Fruit fly (Drosophila melanogaster): Measurements from ENCODE around the gene pigeon.
A peak's percentile ranks its signal among the peaks of the same experiment; 100 is the strongest.

pigeon gene

dm6 chr2L:19212401-19212800, 26.6 kb downstream of the pigeon start (continued):
- TF ChIP-seq CG1603 (tag; optimal IDR thresholded peaks at IDR 0.05) (no peak), CG3407 (GFP tag; optimal IDR thresholded peaks at IDR 0.05) (no peak), CG8478 (optimal IDR thresholded peaks at IDR 0.05) (no peak), Optix (GFP tag; IDR thresholded peaks at IDR 0.05) (no peak), Hsf (GFP tag; optimal IDR thresholded peaks at IDR 0.05) (peak; percentile 5), zfh2 (GFP tag; optimal IDR thresholded peaks at IDR 0.05) (no peak), CG10147 (GFP tag; optimal IDR thresholded peaks at IDR 0.05) (no peak), klu (GFP tag; IDR thresholded peaks at IDR 0.05) (0 out of 2 replicates have a peak, but pooled peaks have one; percentile 11), CG2678 (tag; optimal IDR thresholded peaks at IDR 0.05) (peak; percentile 1), Ets65A (GFP tag) (no peak), CG4282 (GFP tag; optimal IDR thresholded peaks at IDR 0.05) (no peak), CG18262 (tag; optimal IDR thresholded peaks at IDR 0.05) (no peak), Rfx (GFP tag; IDR thresholded peaks at IDR 0.05) (no peak), tup (GFP tag; optimal IDR thresholded peaks at IDR 0.05) (no peak), CG9932 (GFP tag; IDR thresholded peaks at IDR 0.05) (no peak), CG13775 (GFP tag; optimal IDR thresholded peaks at IDR 0.05) (no peak), Rx (GFP tag; IDR thresholded peaks at IDR 0.05) (no peak), inv (GFP tag; IDR thresholded peaks at IDR 0.05; ENCODE audit: partially characterized antibody) (no peak), dmrt11E (tag; optimal IDR thresholded peaks at IDR 0.05) (peak; percentile 51), CG8765 (GFP tag; IDR thresholded peaks at IDR 0.05) (no peak), Dbx (GFP tag; IDR thresholded peaks at IDR 0.05) (no peak), fd3F (GFP tag; optimal IDR thresholded peaks at IDR 0.05) (no peak), Kr (GFP tag; optimal IDR thresholded peaks at IDR 0.05) (no peak), bigmax (GFP tag; optimal IDR thresholded peaks at IDR 0.05) (no peak), Adf1 (GFP tag; IDR thresholded peaks at IDR 0.05) (no peak)

DNA sequence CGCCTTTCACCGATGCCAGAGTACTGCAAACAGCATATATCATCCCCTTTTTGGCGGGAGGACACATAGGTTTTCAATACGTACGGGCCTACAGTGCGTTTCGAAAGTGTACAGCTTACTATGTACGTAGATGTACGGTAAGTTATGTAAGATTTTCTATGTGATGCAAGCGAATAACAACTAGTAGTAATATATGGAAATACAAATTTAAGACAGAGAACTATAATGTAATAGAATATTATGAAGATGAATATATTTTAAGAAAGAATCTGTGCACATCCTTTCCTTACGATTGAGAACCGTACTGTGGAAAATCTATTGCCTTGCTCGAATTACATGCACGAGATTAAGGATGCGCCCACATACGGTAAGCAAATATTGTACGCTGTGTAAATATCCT, 32.1 kb downstream of the pigeon start:
- TF ChIP-seq row (GFP tag; IDR thresholded peaks at IDR 0.05) (0 out of 3 replicates have a peak, but pooled peaks have one; percentile 11), Med (GFP tag) (peak; percentile 32), Ets65A (GFP tag) (peak; percentile 69), CG3163 (GFP tag; optimal IDR thresholded peaks at IDR 0.05) (no peak), B-H1 (GFP tag; IDR thresholded peaks at IDR 0.05) (no peak), MBD-R2 (GFP tag; IDR thresholded peaks at IDR 0.05) (no peak), fd96Cb (tag; optimal IDR thresholded peaks at IDR 0.05) (no peak), CG8388 (GFP tag; optimal IDR thresholded peaks at IDR 0.05) (peak; percentile 85), CG18262 (tag; optimal IDR thresholded peaks at IDR 0.05) (peak; percentile 10), CG11695 (GFP tag; IDR thresholded peaks at IDR 0.05) (peak; percentile 49; the same call in 1 of the 3 replicates)

dm6 chr2L:19219473-19219872, 33.6 kb downstream of the pigeon start:
- TF ChIP-seq nmo (GFP tag; optimal IDR thresholded peaks at IDR 0.05) (peak; percentile 39), pb (GFP tag; optimal IDR thresholded peaks at IDR 0.05) (no peak), CG12391 (tag; optimal IDR thresholded peaks at IDR 0.05) (peak; percentile 45), crc (GFP tag; optimal IDR thresholded peaks at IDR 0.05) (no peak), Med (GFP tag) (peak; percentile 56), chn (GFP tag; optimal IDR thresholded peaks at IDR 0.05) (peak; percentile 23), CG10267 (tag; optimal IDR thresholded peaks at IDR 0.05) (peak; percentile 40), CG15696 (tag; optimal IDR thresholded peaks at IDR 0.05) (peak; percentile 66), shn (GFP tag; optimal IDR thresholded peaks at IDR 0.05) (no peak), kah (GFP tag; optimal IDR thresholded peaks at IDR 0.05) (peak; percentile 59), HLH4C (GFP tag; IDR thresholded peaks at IDR 0.05; ENCODE audit: partially characterized antibody) (0 out of 3 replicates have a peak, but pooled peaks have one; percentile 17), CG17361 (GFP tag; IDR thresholded peaks at IDR 0.05) (0 out of 3 replicates have a peak, but pooled peaks have one; percentile 11), CG12236 (GFP tag; optimal IDR thresholded peaks at IDR 0.05) (peak; percentile 16), Asciz (GFP tag; optimal IDR thresholded peaks at IDR 0.05) (no peak), prd (optimal IDR thresholded peaks at IDR 0.05) (no peak), prd (GFP tag; IDR thresholded peaks at IDR 0.05) (peak; percentile 63; the same call in 2 of the 3 replicates), CG8924 (tag; optimal IDR thresholded peaks at IDR 0.05) (peak; percentile 50), tap (tag; optimal IDR thresholded peaks at IDR 0.05) (no peak), trem (tag; optimal IDR thresholded peaks at IDR 0.05) (peak; percentile 7), CG17328 (GFP tag; IDR thresholded peaks at IDR 0.05) (peak; percentile 64)
